Fruit fly (Drosophila melanogaster): ENCODE results near the gene Ranbp21.

Gene Ranbp21

DNA sequence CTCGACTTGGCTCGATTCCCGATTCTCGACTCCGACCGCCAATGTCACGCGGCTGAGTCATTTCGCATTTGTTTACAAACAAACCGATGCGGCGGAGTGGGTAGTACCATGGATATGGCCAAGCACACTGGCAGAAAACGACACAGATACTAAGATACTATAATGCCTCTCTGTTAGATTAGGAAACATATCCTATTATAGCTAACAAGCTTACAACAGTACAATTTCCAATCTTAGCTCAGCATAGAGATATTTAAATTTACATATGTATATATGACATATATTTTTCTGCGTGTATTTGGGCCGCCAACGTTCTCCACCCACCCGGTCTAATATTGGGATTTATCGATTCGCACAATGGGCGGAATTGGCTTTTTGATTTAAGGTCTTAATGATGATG is 48.1 kb downstream of the Ranbp21 start:
- TF ChIP-seq ham (GFP tag; IDR thresholded peaks at IDR 0.05) (0 out of 2 replicates have a peak, but pooled peaks have one; percentile 14), ato (GFP tag; IDR thresholded peaks at IDR 0.05; ENCODE audit: partially characterized antibody) (no peak), row (GFP tag; IDR thresholded peaks at IDR 0.05) (peak; percentile 88), ewg (GFP tag; optimal IDR thresholded peaks at IDR 0.05) (peak; percentile 48), CG9932 (GFP tag; IDR thresholded peaks at IDR 0.05) (peak; percentile 92), exex (tag; optimal IDR thresholded peaks at IDR 0.05) (peak; percentile 33), Ravus (GFP tag; IDR thresholded peaks at IDR 0.05) (peak; percentile 55), D19A (tag; optimal IDR thresholded peaks at IDR 0.05) (peak; percentile 42), GATAe (GFP tag; conservative IDR thresholded peaks at IDR 0.05) (no peak), unpg (GFP tag; optimal IDR thresholded peaks at IDR 0.05) (peak; percentile 75), Lhr (GFP tag; optimal IDR thresholded peaks at IDR 0.05) (peak; percentile 25), da (GFP tag; optimal IDR thresholded peaks at IDR 0.05) (no peak), nmo (GFP tag; optimal IDR thresholded peaks at IDR 0.05) (peak; percentile 79), CG12659 (GFP tag; optimal IDR thresholded peaks at IDR 0.05) (peak; percentile 78), B-H1 (GFP tag; IDR thresholded peaks at IDR 0.05) (peak; percentile 56; the same call in 1 of the 3 replicates), ac (GFP tag; optimal IDR thresholded peaks at IDR 0.05) (no peak), vfl (GFP tag; optimal IDR thresholded peaks at IDR 0.05) (peak; percentile 29), danr (GFP tag; IDR thresholded peaks at IDR 0.05) (peak; percentile 53), CG1024 (GFP tag; IDR thresholded peaks at IDR 0.05) (peak; percentile 46; the same call in 1 of the 2 replicates), CG4360 (GFP tag; IDR thresholded peaks at IDR 0.05) (no peak), nom (GFP tag; optimal IDR thresholded peaks at IDR 0.05) (peak; percentile 21), tx (GFP tag; optimal IDR thresholded peaks at IDR 0.05) (peak; percentile 20), CG12236 (GFP tag; optimal IDR thresholded peaks at IDR 0.05) (no peak), CG34224 (GFP tag; IDR thresholded peaks at IDR 0.05; ENCODE audit: partially characterized antibody) (no peak), Dip2 (GFP tag; IDR thresholded peaks at IDR 0.05) (no peak), gcm2 (GFP tag; optimal IDR thresholded peaks at IDR 0.05) (no peak), CG17802 (tag; optimal IDR thresholded peaks at IDR 0.05) (peak; percentile 5), nerfin-1 (tag; optimal IDR thresholded peaks at IDR 0.05) (peak; percentile 23), bowl (GFP tag; IDR thresholded peaks at IDR 0.05) (0 out of 2 replicates have a peak, but pooled peaks have one; percentile 24), chif (GFP tag; optimal IDR thresholded peaks at IDR 0.05) (peak; percentile 43 to 62), chinmo (GFP tag; IDR thresholded peaks at IDR 0.05; ENCODE audit: partially characterized antibody) (no peak), CHES-1-like (GFP tag; optimal IDR thresholded peaks at IDR 0.05) (peak; percentile 44), eve (GFP tag; optimal IDR thresholded peaks at IDR 0.05) (no peak), HmgD (GFP tag; optimal IDR thresholded peaks at IDR 0.05) (no peak), Awh (GFP tag; IDR thresholded peaks at IDR 0.05) (0 out of 2 replicates have a peak, but pooled peaks have one; percentile 55), gsb (GFP tag; IDR thresholded peaks at IDR 0.05) (peak; percentile 63), Gsc (GFP tag; IDR thresholded peaks at IDR 0.05) (no peak), CG10979 (tag; optimal IDR thresholded peaks at IDR 0.05) (peak; percentile 65), knrl (GFP tag; IDR thresholded peaks at IDR 0.05; ENCODE audit: partially characterized antibody) (no peak), otp (GFP tag; IDR thresholded peaks at IDR 0.05) (peak; percentile 76; the same call in 2 of the 3 replicates), Tbp (GFP tag; optimal IDR thresholded peaks at IDR 0.05) (no peak), kni (GFP tag; optimal IDR thresholded peaks at IDR 0.05) (no peak), CG15479 (GFP tag; optimal IDR thresholded peaks at IDR 0.05) (no peak), CG31441 (GFP tag; IDR thresholded peaks at IDR 0.05) (peak; percentile 78), CG10462 (GFP tag; optimal IDR thresholded peaks at IDR 0.05) (peak; percentile 24), usp (GFP tag; optimal IDR thresholded peaks at IDR 0.05) (no peak), CG10366 (GFP tag; IDR thresholded peaks at IDR 0.05) (peak; percentile 88), HLH4C (GFP tag; IDR thresholded peaks at IDR 0.05; ENCODE audit: partially characterized antibody) (0 out of 3 replicates have a peak, but pooled peaks have one; percentile 20), Hr39 (optimal IDR thresholded peaks at IDR 0.05) (no peak), lab (GFP tag; optimal IDR thresholded peaks at IDR 0.05) (peak; percentile 89), CG2202 (tag; optimal IDR thresholded peaks at IDR 0.05) (peak; percentile 29)

Data from whole organism, embryonic.